Fruit fly (Drosophila melanogaster) whole organism, embryonic: Measurements from ENCODE around the gene CG17646.

Source experiments
- Antp ChIP-seq: fragments of 200-800 bp; sonication (Bioruptor generic); optimal IDR thresholded peaks from 3 replicates; lab custom pipeline; 2016; ENCODE audit warnings: missing biosample characterization, missing genetic modification characterization
- BEAF-32 ChIP-seq: fragments of 200-800 bp; sonication (Bioruptor generic); optimal IDR thresholded peaks from 3 replicates; lab custom pipeline; 2017; ENCODE audit warnings: missing biosample characterization, missing genetic modification characterization, mild to moderate bottlenecking, moderate library complexity, missing genetic modification reagents
- Bteb2 ChIP-seq: fragments of 200-800 bp; sonication (Bioruptor generic); optimal IDR thresholded peaks from 2 replicates; lab custom pipeline; 2016; ENCODE audit warnings: missing biosample characterization, missing genetic modification characterization
- C15 ChIP-seq: fragments of 200-800 bp; sonication (Bioruptor generic); IDR thresholded peaks from 3 replicates; pipeline ENCODE4 v1.3.6; 2022; ENCODE audit warnings: missing biosample characterization, missing genetic modification characterization
- CG10321 ChIP-seq: fragments of 200-800 bp; sonication (Bioruptor generic); IDR thresholded peaks from 2 replicates; pipeline ENCODE4 v1.3.6; 2022; ENCODE audit warnings: missing biosample characterization, missing genetic modification characterization
- CG10462 ChIP-seq: fragments of 200-800 bp; sonication (Bioruptor generic); optimal IDR thresholded peaks from 2 replicates; lab custom pipeline; 2016; ENCODE audit warnings: missing biosample characterization, missing genetic modification characterization
- CG11723 ChIP-seq: fragments of 200-800 bp; sonication (Bioruptor generic); optimal IDR thresholded peaks from 2 replicates; lab custom pipeline; 2017; ENCODE audit warnings: missing biosample characterization, mild to moderate bottlenecking, missing genetic modification characterization
- CG12104 ChIP-seq: fragments of 200-800 bp; sonication (Bioruptor generic); optimal IDR thresholded peaks from 3 replicates; lab custom pipeline; 2016; ENCODE audit warnings: missing biosample characterization, missing genetic modification characterization
- CG12942 ChIP-seq: fragments of 200-800 bp; sonication (Bioruptor generic); optimal IDR thresholded peaks from 3 replicates; lab custom pipeline; 2016; ENCODE audit warnings: missing biosample characterization, missing genetic modification characterization
- CG14710 ChIP-seq: fragments of 200-800 bp; sonication (Bioruptor generic); optimal IDR thresholded peaks from 3 replicates; lab custom pipeline; 2019; ENCODE audit warnings: missing biosample characterization, mild to moderate bottlenecking, missing genetic modification characterization, moderate library complexity
- CG17328 ChIP-seq: fragments of 200-800 bp; sonication (Bioruptor generic); IDR thresholded peaks from 2 replicates; pipeline ENCODE4 v1.3.6; 2022; ENCODE audit warnings: missing biosample characterization, missing genetic modification characterization
- CG17568 ChIP-seq: fragments of 200-800 bp; sonication (Bioruptor generic); optimal IDR thresholded peaks from 2 replicates; lab custom pipeline; 2018; ENCODE audit warnings: missing biosample characterization, mild to moderate bottlenecking, missing genetic modification characterization, moderate library complexity
- CG18599 ChIP-seq: fragments of 200-800 bp; sonication (Bioruptor generic); optimal IDR thresholded peaks from 3 replicates; lab custom pipeline; 2017; ENCODE audit warnings: missing biosample characterization, missing genetic modification characterization, mild to moderate bottlenecking, moderate library complexity, missing genetic modification reagents
- CG2202 ChIP-seq: fragments of 200-800 bp; sonication (Bioruptor generic); optimal IDR thresholded peaks from 2 replicates; lab custom pipeline; 2018; ENCODE audit warnings: missing biosample characterization, mild to moderate bottlenecking, missing genetic modification characterization
- CG33557 ChIP-seq: fragments of 200-800 bp; sonication (Bioruptor generic); optimal IDR thresholded peaks from 2 replicates; lab custom pipeline; 2019; ENCODE audit warnings: missing biosample characterization, mild to moderate bottlenecking, missing genetic modification characterization, moderate library complexity
- CG5180 ChIP-seq: fragments of 200-800 bp; sonication (Bioruptor generic); optimal IDR thresholded peaks from 3 replicates; lab custom pipeline; 2017; ENCODE audit warnings: missing biosample characterization, missing genetic modification characterization, mild to moderate bottlenecking, moderate library complexity, missing genetic modification reagents
- CG6683 ChIP-seq: fragments of 200-800 bp; sonication (Bioruptor generic); optimal IDR thresholded peaks from 2 replicates; lab custom pipeline; 2017; ENCODE audit warnings: missing biosample characterization, mild to moderate bottlenecking, missing genetic modification characterization, missing genetic modification reagents
- CG7745 ChIP-seq: fragments of 200-800 bp; sonication (Bioruptor generic); optimal IDR thresholded peaks from 2 replicates; lab custom pipeline; 2018; ENCODE audit warnings: missing biosample characterization, mild to moderate bottlenecking, missing genetic modification characterization, moderate library complexity
- CG8478 ChIP-seq: fragments of >200 bp; optimal IDR thresholded peaks from 2 replicates; lab custom pipeline; 2018
- CoRest ChIP-seq: fragments of 200-800 bp; sonication (Bioruptor generic); optimal IDR thresholded peaks from 3 replicates; lab custom pipeline; 2018; ENCODE audit warnings: missing biosample characterization, mild to moderate bottlenecking, missing genetic modification characterization, moderate library complexity
- Dad ChIP-seq: fragments of 200-800 bp; sonication (Bioruptor generic); optimal IDR thresholded peaks from 3 replicates; lab custom pipeline; 2016; ENCODE audit warnings: missing biosample characterization, missing genetic modification characterization
- GATAe ChIP-seq: fragments of 200-800 bp; sonication (Bioruptor generic); conservative IDR thresholded peaks from 2 replicates; pipeline ENCODE4 v1.3.6; 2022; ENCODE audit warnings: missing biosample characterization, missing genetic modification characterization
- HLH4C ChIP-seq: fragments of 200-800 bp; sonication (Bioruptor generic); IDR thresholded peaks from 3 replicates; pipeline ENCODE4 v1.3.6; 2022; ENCODE audit warnings: missing biosample characterization, missing genetic modification characterization; ENCODE audit not compliant: partially characterized antibody
- Lhr ChIP-seq: fragments of 200-800 bp; sonication (Bioruptor generic); optimal IDR thresholded peaks from 3 replicates; lab custom pipeline; 2017; ENCODE audit warnings: mild to moderate bottlenecking, missing biosample characterization, missing genetic modification reagents, missing genetic modification characterization
- Med ChIP-seq: fragments of 200-800 bp; sonication (Bioruptor generic); peaks from one replicate; lab custom pipeline; 2016; ENCODE audit warnings: missing biosample characterization, missing genetic modification characterization, mild to moderate bottlenecking, inconsistent platforms, moderate library complexity
- NK7.1 ChIP-seq: fragments of 200-800 bp; sonication (Bioruptor generic); optimal IDR thresholded peaks from 3 replicates; lab custom pipeline; 2016; ENCODE audit warnings: missing biosample characterization, missing genetic modification characterization
- Neu2 ChIP-seq: fragments of 200-800 bp; sonication (Bioruptor generic); optimal IDR thresholded peaks from 3 replicates; lab custom pipeline; 2016; ENCODE audit warnings: missing biosample characterization, missing genetic modification characterization, borderline replicate concordance
- Nf-YC ChIP-seq: fragments of 200-800 bp; optimal IDR thresholded peaks from 3 replicates; lab custom pipeline; 2019; ENCODE audit warnings: missing biosample characterization, mild to moderate bottlenecking, missing genetic modification characterization, moderate library complexity
- Rfx ChIP-seq: fragments of 200-800 bp; sonication (Bioruptor generic); IDR thresholded peaks from 2 replicates; pipeline ENCODE4 v1.3.6; 2022; ENCODE audit warnings: missing biosample characterization, missing genetic modification characterization
- TFAM ChIP-seq: fragments of 200-800 bp; sonication (Bioruptor generic); optimal IDR thresholded peaks from 2 replicates; lab custom pipeline; 2017; ENCODE audit warnings: missing biosample characterization, missing genetic modification characterization, inconsistent platforms
- Tbp ChIP-seq: fragments of >200 bp; optimal IDR thresholded peaks from 2 replicates; lab custom pipeline; 2018; ENCODE audit warnings: missing biosample characterization, missing genetic modification characterization
- amos ChIP-seq: fragments of 200-800 bp; sonication (Bioruptor generic); IDR thresholded peaks from 2 replicates; pipeline ENCODE4 v1.3.6; 2022; ENCODE audit warnings: missing biosample characterization, missing genetic modification characterization; ENCODE audit not compliant: partially characterized antibody
- ase ChIP-seq: fragments of 200-800 bp; sonication (Bioruptor generic); IDR thresholded peaks from 3 replicates; pipeline ENCODE4 v1.3.6; 2022; ENCODE audit warnings: missing biosample characterization, missing genetic modification characterization
- cas ChIP-seq: fragments of 200-800 bp; sonication (Bioruptor generic); IDR thresholded peaks from 2 replicates; pipeline ENCODE4 v1.3.6; 2022; ENCODE audit warnings: missing biosample characterization, missing genetic modification characterization
- gce ChIP-seq: fragments of 200-800 bp; sonication (Bioruptor generic); IDR thresholded peaks from 3 replicates; pipeline ENCODE4 v1.3.6; 2022; ENCODE audit warnings: missing biosample characterization, missing genetic modification characterization
- grn ChIP-seq: fragments of 200-800 bp; sonication (Bioruptor generic); optimal IDR thresholded peaks from 3 replicates; lab custom pipeline; 2017; ENCODE audit warnings: missing biosample characterization, missing genetic modification characterization
- hth ChIP-seq: fragments of >200 bp; optimal IDR thresholded peaks from 2 replicates; lab custom pipeline; 2017; ENCODE audit warnings: inconsistent platforms
- lmd ChIP-seq: fragments of 200-800 bp; sonication (Bioruptor generic); IDR thresholded peaks from 2 replicates; pipeline ENCODE4 v1.3.6; 2022; ENCODE audit warnings: missing biosample characterization, missing genetic modification characterization
- nau ChIP-seq: fragments of 200-800 bp; sonication (Bioruptor generic); optimal IDR thresholded peaks from 3 replicates; lab custom pipeline; 2017; ENCODE audit warnings: missing biosample characterization, mild to moderate bottlenecking, missing genetic modification characterization, missing genetic modification reagents
- oc ChIP-seq: fragments of 200-800 bp; sonication (Bioruptor generic); optimal IDR thresholded peaks from 2 replicates; lab custom pipeline; 2018; ENCODE audit warnings: missing biosample characterization, mild to moderate bottlenecking, missing genetic modification characterization, moderate library complexity
- pum ChIP-seq: fragments of 200-800 bp; sonication (Bioruptor generic); optimal IDR thresholded peaks from 2 replicates; lab custom pipeline; 2016; ENCODE audit warnings: missing biosample characterization, missing genetic modification characterization
- pzg ChIP-seq: fragments of 200-800 bp; sonication (Bioruptor generic); optimal IDR thresholded peaks from 3 replicates; lab custom pipeline; 2018; ENCODE audit warnings: missing biosample characterization, mild to moderate bottlenecking, missing genetic modification characterization, moderate library complexity
- salm ChIP-seq: fragments of 200-800 bp; sonication (Bioruptor generic); optimal IDR thresholded peaks from 2 replicates; lab custom pipeline; 2018; ENCODE audit warnings: missing biosample characterization, mild to moderate bottlenecking, missing genetic modification characterization
- sens ChIP-seq: fragments of 200-800 bp; sonication (Bioruptor generic); peaks from one replicate; lab custom pipeline; 2016; ENCODE audit warnings: missing biosample characterization, missing genetic modification characterization
- sim ChIP-seq: fragments of 200-800 bp; sonication (Bioruptor generic); IDR thresholded peaks from 2 replicates; pipeline ENCODE4 v1.3.6; 2022; ENCODE audit warnings: missing biosample characterization, missing genetic modification characterization
- stwl ChIP-seq: fragments of 200-800 bp; sonication (Bioruptor generic); optimal IDR thresholded peaks from 3 replicates; lab custom pipeline; 2018; ENCODE audit warnings: missing biosample characterization, mild to moderate bottlenecking, missing genetic modification characterization, moderate library complexity
- tgo ChIP-seq: fragments of 200-800 bp; sonication (Bioruptor generic); IDR thresholded peaks from 3 replicates; pipeline ENCODE4 v1.3.6; 2022; ENCODE audit warnings: missing biosample characterization, missing genetic modification characterization
- trh ChIP-seq: fragments of 200-800 bp; sonication (Bioruptor generic); optimal IDR thresholded peaks from 2 replicates; lab custom pipeline; 2016; ENCODE audit warnings: missing biosample characterization, missing genetic modification characterization
- zen2 ChIP-seq: fragments of 200-800 bp; sonication (Bioruptor generic); IDR thresholded peaks from 3 replicates; pipeline ENCODE4 v1.3.6; 2022; ENCODE audit warnings: missing biosample characterization, missing genetic modification characterization; ENCODE audit not compliant: partially characterized antibody

CG17646 gene

DNA sequence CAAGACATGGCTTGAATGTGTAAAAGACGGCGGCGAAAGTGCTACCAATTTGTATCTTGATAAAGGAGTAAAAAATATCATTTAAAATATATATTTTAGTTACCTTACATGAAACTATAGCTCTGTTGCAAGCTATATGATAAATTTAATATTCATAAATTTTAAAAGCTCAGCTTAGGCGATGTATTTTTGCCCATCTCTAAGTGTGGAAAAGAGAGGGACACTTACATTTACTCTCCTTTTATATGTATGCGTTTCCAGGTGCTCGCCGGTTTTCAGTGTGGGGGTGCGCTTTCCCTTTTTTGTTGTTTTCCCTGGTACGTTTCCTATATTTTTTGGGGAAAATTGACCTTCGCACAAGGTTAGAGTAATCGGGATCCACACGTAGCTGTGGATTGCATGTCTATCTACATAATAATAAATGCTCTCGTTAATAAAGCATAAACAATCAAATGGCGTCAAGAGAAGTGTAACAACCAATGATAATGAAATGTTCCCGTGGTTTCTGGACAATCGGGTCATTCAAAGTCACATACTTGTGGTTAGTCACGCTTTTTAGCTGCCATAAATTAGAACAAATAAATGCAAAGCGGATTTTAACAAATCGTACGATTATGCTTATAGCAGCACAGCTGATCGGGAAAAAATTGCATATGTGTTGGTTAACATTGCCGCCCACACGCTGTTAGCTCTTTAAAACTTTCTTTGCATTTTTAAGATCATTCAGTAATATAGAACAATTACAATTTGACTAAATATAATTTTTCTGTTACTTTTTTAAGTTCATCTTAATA is 4.3 kb upstream of the CG17646 start (continued):
- TF ChIP-seq Lhr (peak; percentile 96), Tbp (no peak), pum (GFP tag; lab: Kevin White, UChicago) (peak; percentile 86), zen2 (GFP tag; lab: Robert Waterston, UW) (no peak; the same call in 2 of the 3 replicates), CG12104 (GFP tag; lab: Kevin White, UChicago) (peak; percentile 96), grn (GFP tag; lab: Kevin White, UChicago) (peak; percentile 61), CG5180 (peak; percentile 86), Antp (GFP tag; lab: Kevin White, UChicago) (peak; percentile 74), hth (no peak), tgo (GFP tag; lab: Robert Waterston, UW) (peak; percentile 97), trh (GFP tag; lab: Kevin White, UChicago) (peak; percentile 92), HLH4C (GFP tag; lab: Robert Waterston, UW) (peak; percentile 89), oc (tag; lab: Kevin White, UChicago) (peak; percentile 97), sim (GFP tag; lab: Robert Waterston, UW) (peak; percentile 88; the same call in 1 of the 2 replicates), cas (GFP tag; lab: Robert Waterston, UW) (peak; percentile 93), CG2202 (peak; percentile 95), CG18599 (GFP tag; lab: Kevin White, UChicago) (peak; percentile 99), amos (GFP tag; lab: Robert Waterston, UW) (peak; percentile 72; the same call in 1 of the 2 replicates), TFAM (GFP tag; lab: Kevin White, UChicago) (peak; percentile 34), CG14710 (tag; lab: Kevin White, UChicago) (peak; percentile 93), BEAF-32 (GFP tag; lab: Kevin White, UChicago) (peak; percentile 92), NK7.1 (GFP tag; lab: Kevin White, UChicago) (peak; percentile 74), lmd (peak; percentile 98), Dad (GFP tag; lab: Kevin White, UChicago) (peak; percentile 87), nau (peak; percentile 95), CG10321 (GFP tag; lab: Robert Waterston, UW) (peak; percentile 78; the same call in 1 of the 2 replicates), CG17328 (GFP tag; lab: Robert Waterston, UW) (peak; percentile 93), Nf-YC (peak; percentile 93), Rfx (GFP tag; lab: Robert Waterston, UW) (peak; percentile 98), sens (peak; percentile 97), CG12942 (GFP tag; lab: Kevin White, UChicago) (peak; percentile 93), Med (GFP tag; lab: Kevin White, UChicago) (peak; percentile 97), CG10462 (GFP tag; lab: Kevin White, UChicago) (peak; percentile 86), CoRest (tag; lab: Kevin White, UChicago) (peak; percentile 99), CG17568 (GFP tag; lab: Kevin White, UChicago) (peak; percentile 97), ase (GFP tag; lab: Robert Waterston, UW) (peak; percentile 92), CG11723 (GFP tag; lab: Kevin White, UChicago) (peak; percentile 98), CG8478 (lab: Kevin White, UChicago) (no peak), CG7745 (tag; lab: Kevin White, UChicago) (peak; percentile 67), Bteb2 (peak; percentile 92), CG33557 (GFP tag; lab: Kevin White, UChicago) (peak; percentile 98), GATAe (GFP tag; lab: Robert Waterston, UW) (peak; percentile 89), pzg (GFP tag; lab: Kevin White, UChicago) (peak; percentile 39), stwl (peak; percentile 33), C15 (GFP tag; lab: Robert Waterston, UW) (peak; percentile 91), gce (GFP tag; lab: Robert Waterston, UW) (peak; percentile 85), Neu2 (GFP tag; lab: Kevin White, UChicago) (no peak), salm (peak; percentile 98), CG6683 (peak; percentile 93)
